Worm (Caenorhabditis elegans) whole organism, late embryonic: ENCODE results near the gene F38B7.3.

Source experiments
- C08G9.2 ChIP-seq: sonication (generic microtip); optimal IDR thresholded peaks from 2 replicates; lab custom pipeline; 2016; ENCODE audit warnings: mild to moderate bottlenecking, missing genetic modification characterization, moderate library complexity, missing compliant biosample characterization
- C38D4.7 ChIP-seq: fragments of 200-800 bp; sonication (Bioruptor generic); optimal IDR thresholded peaks from 2 replicates; lab custom pipeline; 2018; ENCODE audit warnings: mild to moderate bottlenecking, missing genetic modification characterization, moderate library complexity, missing compliant biosample characterization
- F13H6.1 ChIP-seq: sonication (generic microtip); optimal IDR thresholded peaks from 2 replicates; lab custom pipeline; 2016; ENCODE audit warnings: missing genetic modification characterization, missing compliant biosample characterization
- K02D7.2 ChIP-seq: sonication (generic microtip); optimal IDR thresholded peaks from 2 replicates; lab custom pipeline; 2017; ENCODE audit warnings: mild to moderate bottlenecking, missing genetic modification characterization, missing compliant biosample characterization
- T23F11.4 ChIP-seq: fragments of 200-800 bp; sonication (Bioruptor generic); optimal IDR thresholded peaks from 2 replicates; lab custom pipeline; 2018; ENCODE audit warnings: mild to moderate bottlenecking, missing genetic modification characterization, missing compliant biosample characterization
- ahr-1 ChIP-seq: sonication (generic microtip); optimal IDR thresholded peaks from 2 replicates; lab custom pipeline; 2016; ENCODE audit warnings: missing genetic modification characterization, missing compliant biosample characterization
- ceh-18 ChIP-seq: sonication (generic microtip); optimal IDR thresholded peaks from 2 replicates; lab custom pipeline; 2016; ENCODE audit warnings: missing genetic modification characterization, missing compliant biosample characterization
- ceh-31 ChIP-seq: sonication (generic microtip); optimal IDR thresholded peaks from 2 replicates; lab custom pipeline; 2016; ENCODE audit warnings: missing genetic modification characterization, missing compliant biosample characterization
- ceh-34 ChIP-seq: sonication (generic microtip); optimal IDR thresholded peaks from 2 replicates; lab custom pipeline; 2016; ENCODE audit warnings: mild to moderate bottlenecking, missing genetic modification characterization, missing compliant biosample characterization
- ceh-45 ChIP-seq: fragments of 200-800 bp; sonication (Bioruptor generic); IDR thresholded peaks from 2 replicates; pipeline ENCODE4 v1.3.6; 2022; ENCODE audit warnings: missing genetic modification reagents, missing genetic modification characterization, missing compliant biosample characterization
- ceh-48 ChIP-seq: sonication (generic microtip); optimal IDR thresholded peaks from 2 replicates; lab custom pipeline; 2016; ENCODE audit warnings: missing genetic modification characterization, inconsistent platforms, missing compliant biosample characterization
- che-1 ChIP-seq: sonication (generic microtip); optimal IDR thresholded peaks from 2 replicates; lab custom pipeline; 2016; ENCODE audit warnings: mild to moderate bottlenecking, missing genetic modification characterization, missing compliant biosample characterization
- dve-1 ChIP-seq: sonication (generic microtip); optimal IDR thresholded peaks from 2 replicates; lab custom pipeline; 2017; ENCODE audit warnings: antibody characterized with exemption, mild to moderate bottlenecking, missing genetic modification characterization, missing compliant biosample characterization
- elt-2 ChIP-seq: sonication (generic microtip); optimal IDR thresholded peaks from 2 replicates; lab custom pipeline; 2016; ENCODE audit warnings: missing genetic modification reagents, missing genetic modification characterization, missing compliant biosample characterization
- elt-4 ChIP-seq: sonication (generic microtip); optimal IDR thresholded peaks from 2 replicates; lab custom pipeline; 2016; ENCODE audit warnings: missing genetic modification characterization, missing compliant biosample characterization
- eyg-1 ChIP-seq: sonication (generic microtip); optimal IDR thresholded peaks from 2 replicates; lab custom pipeline; 2016; ENCODE audit warnings: missing genotype, missing genetic modification characterization, missing compliant biosample characterization
- fkh-6 ChIP-seq: sonication (generic microtip); optimal IDR thresholded peaks from 2 replicates; lab custom pipeline; 2016; ENCODE audit warnings: missing genetic modification characterization, missing compliant biosample characterization
- gmeb-2 ChIP-seq: sonication (generic microtip); optimal IDR thresholded peaks from 2 replicates; lab custom pipeline; 2016; ENCODE audit warnings: missing genetic modification characterization, inconsistent platforms, missing compliant biosample characterization
- hlh-30 ChIP-seq: sonication (generic microtip); optimal IDR thresholded peaks from 2 replicates; lab custom pipeline; 2017; ENCODE audit warnings: antibody characterized with exemption, missing genetic modification characterization, missing compliant biosample characterization; ENCODE audit not compliant: insufficient read depth
- hlh-8 ChIP-seq: sonication (generic microtip); optimal IDR thresholded peaks from 2 replicates; lab custom pipeline; 2016; ENCODE audit warnings: missing genotype, missing genetic modification characterization, missing compliant biosample characterization
- lim-6 ChIP-seq: sonication (generic microtip); optimal IDR thresholded peaks from 2 replicates; lab custom pipeline; 2016; ENCODE audit warnings: missing genetic modification characterization, missing compliant biosample characterization
- lin-11 ChIP-seq: fragments of 200-800 bp; sonication (Bioruptor generic); optimal IDR thresholded peaks from 2 replicates; lab custom pipeline; 2018; ENCODE audit warnings: mild to moderate bottlenecking, missing genetic modification characterization, missing compliant biosample characterization
- madf-2 ChIP-seq: sonication (generic microtip); optimal IDR thresholded peaks from 2 replicates; lab custom pipeline; 2017; ENCODE audit warnings: missing genetic modification characterization, missing compliant biosample characterization
- nhr-11 ChIP-seq: fragments of 150-350 bp; optimal IDR thresholded peaks from 2 replicates; lab custom pipeline; 2014; ENCODE audit warnings: missing biosample characterization, missing genetic modification characterization
- odd-2 ChIP-seq: sonication (generic microtip); optimal IDR thresholded peaks from 2 replicates; lab custom pipeline; 2017; ENCODE audit warnings: antibody characterized with exemption, mild to moderate bottlenecking, missing genetic modification characterization, missing compliant biosample characterization
- pat-9 ChIP-seq: fragments of 200-800 bp; sonication (Bioruptor generic); optimal IDR thresholded peaks from 2 replicates; lab custom pipeline; 2018; ENCODE audit warnings: mild to moderate bottlenecking, missing genetic modification characterization, moderate library complexity, missing compliant biosample characterization
- pax-1 ChIP-seq: fragments of 150-350 bp; optimal IDR thresholded peaks from 2 replicates; lab custom pipeline; 2014; ENCODE audit warnings: missing biosample characterization, missing genetic modification characterization
- ref-2 ChIP-seq: sonication (generic microtip); optimal IDR thresholded peaks from 2 replicates; lab custom pipeline; 2016; ENCODE audit warnings: missing genetic modification characterization, missing compliant biosample characterization
- rnt-1 ChIP-seq: sonication (generic microtip); optimal IDR thresholded peaks from 2 replicates; lab custom pipeline; 2016; ENCODE audit warnings: missing genetic modification characterization, missing compliant biosample characterization
- sdc-2 ChIP-seq: sonication (generic microtip); optimal IDR thresholded peaks from 2 replicates; lab custom pipeline; 2016; ENCODE audit warnings: missing genotype, missing genetic modification characterization, missing compliant biosample characterization
- sox-2 ChIP-seq: fragments of 200-800 bp; sonication (Bioruptor generic); IDR thresholded peaks from 2 replicates; pipeline ENCODE4 v1.3.6; 2022; ENCODE audit warnings: missing genetic modification reagents, missing genetic modification characterization, missing compliant biosample characterization
- sox-4 ChIP-seq: sonication (generic microtip); optimal IDR thresholded peaks from 2 replicates; lab custom pipeline; 2017; ENCODE audit warnings: mild to moderate bottlenecking, missing genetic modification characterization, inconsistent platforms, missing compliant biosample characterization
- tbx-2 ChIP-seq: sonication (generic microtip); optimal IDR thresholded peaks from 2 replicates; lab custom pipeline; 2016; ENCODE audit warnings: missing genetic modification characterization, missing compliant biosample characterization
- unc-55 ChIP-seq: sonication (generic microtip); optimal IDR thresholded peaks from 2 replicates; lab custom pipeline; 2017; ENCODE audit warnings: missing biosample characterization, missing genetic modification reagents, missing genetic modification characterization
- unc-86 ChIP-seq: sonication (generic microtip); optimal IDR thresholded peaks from 2 replicates; lab custom pipeline; 2016; ENCODE audit warnings: missing genetic modification characterization, missing compliant biosample characterization
- zip-5 ChIP-seq: sonication (generic microtip); optimal IDR thresholded peaks from 2 replicates; lab custom pipeline; 2016; ENCODE audit warnings: missing genetic modification characterization, missing compliant biosample characterization

Gene F38B7.3

ce11 chrV:11554260-11554659, 5.4 kb downstream of the F38B7.3 start, which contains the start of gene duo-1:
Gene duo-1, plus strand, starts transcription at chrV:11554630.
- TF ChIP-seq T23F11.4 (GFP tag; lab: Kevin White, UChicago) (no peak), unc-86 (tag; lab: Kevin White, UChicago) (no peak), sox-4 (tag; lab: Kevin White, UChicago) (no peak), F13H6.1 (tag; lab: Kevin White, UChicago) (no peak), pax-1 (no peak), C08G9.2 (no peak)

ce11 chrV:11562643-11563042, 13.7 kb downstream of the F38B7.3 start, which contains the start of gene srx-86:
Gene srx-86, plus strand, starts transcription at chrV:11562943.
- TF ChIP-seq ref-2 (tag; lab: Kevin White, UChicago), result no peak
- no peak for TF ChIP-seq nhr-11 (tag; lab: Kevin White, UChicago)
- TF ChIP-seq zip-5 (tag; lab: Kevin White, UChicago), result no peak
- TF ChIP-seq pax-1, result no peak
- no peak for TF ChIP-seq sdc-2 (tag; lab: Kevin White, UChicago)
- no peak for TF ChIP-seq ceh-31 (tag; lab: Kevin White, UChicago)
- no peak for TF ChIP-seq F13H6.1 (tag; lab: Kevin White, UChicago)
- no peak for TF ChIP-seq tbx-2 (tag; lab: Kevin White, UChicago)
- no peak for TF ChIP-seq hlh-8 (tag; lab: Kevin White, UChicago)
- TF ChIP-seq ceh-18 (tag; lab: Kevin White, UChicago), result no peak
- TF ChIP-seq unc-55 (GFP tag; lab: Kevin White, UChicago), result no peak
- no peak for TF ChIP-seq fkh-6 (tag; lab: Kevin White, UChicago)
- no peak for TF ChIP-seq lin-11 (tag; lab: Kevin White, UChicago)
- no peak for TF ChIP-seq elt-4 (tag; lab: Kevin White, UChicago)
- no peak for TF ChIP-seq sox-2 (GFP tag; lab: Robert Waterston, UW)
- TF ChIP-seq eyg-1 (tag; lab: Kevin White, UChicago), result no peak
- no peak for TF ChIP-seq lim-6 (tag; lab: Kevin White, UChicago)

- TF ChIP-seq sox-2 (GFP tag; lab: Robert Waterston, UW) (no peak), che-1 (no peak), hlh-8 (tag; lab: Kevin White, UChicago) (no peak), rnt-1 (tag; lab: Kevin White, UChicago) (no peak), gmeb-2 (tag; lab: Kevin White, UChicago) (no peak), hlh-30 (tag; lab: Kevin White, UChicago) (no peak), ceh-45 (no peak), ceh-48 (tag; lab: Kevin White, UChicago) (no peak), K02D7.2 (no peak), pat-9 (tag; lab: Kevin White, UChicago) (no peak), ahr-1 (tag; lab: Kevin White, UChicago) (no peak)
Measured at ce11 chrV:11564573-11564972, 15.7 kb downstream of the F38B7.3 start, which contains the start of gene srx-87. Gene srx-87, plus strand, starts transcription at chrV:11564873.

- TF ChIP-seq K02D7.2, result no peak
- TF ChIP-seq, all 69 proteins: peak for 0
Measured at ce11 chrV:11570169-11570651, 21.3 kb downstream of the F38B7.3 start, which contains the start of the genes nhr-101 and pms-2. Gene nhr-101, plus strand, starts transcription at chrV:11570476. Gene pms-2, minus strand, starts transcription at chrV:11570601.

- no peak for TF ChIP-seq odd-2
- TF ChIP-seq elt-2 (tag; lab: Kevin White, UChicago), result peak; percentile 96
- TF ChIP-seq madf-2, result no peak
- TF ChIP-seq ceh-18 (tag; lab: Kevin White, UChicago), result no peak
- TF ChIP-seq C38D4.7 (GFP tag; lab: Kevin White, UChicago), result no peak
- peak; percentile 64 for TF ChIP-seq dve-1 (tag; lab: Kevin White, UChicago)
- TF ChIP-seq F13H6.1 (tag; lab: Kevin White, UChicago), result no peak
- TF ChIP-seq lim-6 (tag; lab: Kevin White, UChicago), result no peak
- TF ChIP-seq ref-2 (tag; lab: Kevin White, UChicago), result no peak
- TF ChIP-seq ceh-34 (tag; lab: Kevin White, UChicago), result no peak
Measured at ce11 chrV:11572803-11573490, 24.0 kb downstream of the F38B7.3 start, which contains the start of the genes H12C20.7 and nhr-68. Gene H12C20.7, minus strand, starts transcription at chrV:11572990. Gene nhr-68, plus strand, starts transcription at chrV:11573440.
